Fruit fly (Drosophila melanogaster) whole organism, embryonic: ENCODE results near the gene hop.

Source experiments
- Atf6 ChIP-seq: fragments of 200-800 bp; sonication (Bioruptor generic); IDR thresholded peaks from 2 replicates; pipeline ENCODE4 v1.3.6; 2022; ENCODE audit warnings: missing biosample characterization, missing genetic modification characterization
- BtbVII ChIP-seq: fragments of 200-800 bp; sonication (Bioruptor generic); optimal IDR thresholded peaks from 3 replicates; lab custom pipeline; 2017; ENCODE audit warnings: missing biosample characterization, mild to moderate bottlenecking, missing genetic modification characterization
- CG10321 ChIP-seq: fragments of 200-800 bp; sonication (Bioruptor generic); IDR thresholded peaks from 2 replicates; pipeline ENCODE4 v1.3.6; 2022; ENCODE audit warnings: missing biosample characterization, missing genetic modification characterization
- CG10366 ChIP-seq: fragments of 200-800 bp; sonication (Bioruptor generic); IDR thresholded peaks from 2 replicates; pipeline ENCODE4 v1.3.6; 2022; ENCODE audit warnings: missing biosample characterization, missing genetic modification characterization
- CG11247 ChIP-seq: fragments of 200-800 bp; sonication (Bioruptor generic); IDR thresholded peaks from 2 replicates; pipeline ENCODE4 v1.3.6; 2022; ENCODE audit warnings: missing biosample characterization, missing genetic modification characterization
- CG11696 ChIP-seq: fragments of 200-800 bp; sonication (Bioruptor generic); IDR thresholded peaks from 2 replicates; pipeline ENCODE4 v1.3.6; 2022; ENCODE audit warnings: missing biosample characterization, missing genetic modification characterization
- CG13624 ChIP-seq: fragments of 200-800 bp; sonication (Bioruptor generic); optimal IDR thresholded peaks from 2 replicates; lab custom pipeline; 2016; ENCODE audit warnings: missing biosample characterization, missing genetic modification characterization
- CG15479 ChIP-seq: fragments of 200-800 bp; sonication (Bioruptor generic); optimal IDR thresholded peaks from 3 replicates; lab custom pipeline; 2019; ENCODE audit warnings: missing biosample characterization, mild to moderate bottlenecking, missing genetic modification characterization, moderate library complexity
- CG16813 ChIP-seq: fragments of 200-800 bp; sonication (Bioruptor generic); IDR thresholded peaks from 3 replicates; pipeline ENCODE4 v1.3.6; 2022; ENCODE audit warnings: missing biosample characterization, missing genetic modification characterization; ENCODE audit not compliant: partially characterized antibody
- CG16815 ChIP-seq: fragments of 200-800 bp; sonication (Bioruptor generic); optimal IDR thresholded peaks from 3 replicates; lab custom pipeline; 2017; ENCODE audit warnings: missing biosample characterization, mild to moderate bottlenecking, missing genetic modification characterization
- CG17328 ChIP-seq: fragments of 200-800 bp; sonication (Bioruptor generic); IDR thresholded peaks from 2 replicates; pipeline ENCODE4 v1.3.6; 2022; ENCODE audit warnings: missing biosample characterization, missing genetic modification characterization
- CG17829 ChIP-seq: fragments of 200-800 bp; optimal IDR thresholded peaks from 2 replicates; lab custom pipeline; 2019; ENCODE audit warnings: missing biosample characterization, mild to moderate bottlenecking, missing genetic modification characterization, moderate library complexity
- CG1832 ChIP-seq: fragments of 200-800 bp; sonication (Bioruptor generic); optimal IDR thresholded peaks from 2 replicates; lab custom pipeline; 2017; ENCODE audit warnings: missing biosample characterization, mild to moderate bottlenecking, missing genetic modification characterization, inconsistent platforms
- CG18764 ChIP-seq: fragments of 200-800 bp; sonication (Bioruptor generic); optimal IDR thresholded peaks from 3 replicates; lab custom pipeline; 2016; ENCODE audit warnings: missing biosample characterization, missing genetic modification characterization
- CG2129 ChIP-seq: fragments of 200-800 bp; sonication (Bioruptor generic); IDR thresholded peaks from 2 replicates; pipeline ENCODE4 v1.3.6; 2022; ENCODE audit warnings: missing biosample characterization, missing genetic modification characterization; ENCODE audit not compliant: partially characterized antibody
- CG2202 ChIP-seq: fragments of 200-800 bp; sonication (Bioruptor generic); optimal IDR thresholded peaks from 2 replicates; lab custom pipeline; 2018; ENCODE audit warnings: missing biosample characterization, mild to moderate bottlenecking, missing genetic modification characterization
- CG31388 ChIP-seq: fragments of 200-800 bp; sonication (Bioruptor generic); optimal IDR thresholded peaks from 2 replicates; lab custom pipeline; 2016; ENCODE audit warnings: missing biosample characterization, missing genetic modification characterization
- CG3995 ChIP-seq: fragments of 200-800 bp; sonication (Bioruptor generic); optimal IDR thresholded peaks from 3 replicates; lab custom pipeline; 2016; ENCODE audit warnings: missing biosample characterization, missing genetic modification characterization
- CG4730 ChIP-seq: fragments of 200-800 bp; sonication (Bioruptor generic); IDR thresholded peaks from 2 replicates; pipeline ENCODE4 v1.3.6; 2022; ENCODE audit warnings: missing biosample characterization, missing genetic modification characterization
- CG6854 ChIP-seq: fragments of 200-800 bp; sonication (Bioruptor generic); optimal IDR thresholded peaks from 3 replicates; lab custom pipeline; 2017; ENCODE audit warnings: missing biosample characterization, mild to moderate bottlenecking, missing genetic modification characterization
- Doc3 ChIP-seq: fragments of 200-800 bp; sonication (Bioruptor generic); IDR thresholded peaks from 3 replicates; pipeline ENCODE4 v1.3.6; 2022; ENCODE audit warnings: missing biosample characterization, missing genetic modification characterization; ENCODE audit not compliant: partially characterized antibody
- Drgx ChIP-seq: fragments of 200-800 bp; sonication (Bioruptor generic); IDR thresholded peaks from 2 replicates; pipeline ENCODE4 v1.3.6; 2022; ENCODE audit warnings: missing biosample characterization, missing genetic modification characterization
- Ets97D ChIP-seq: fragments of 200-800 bp; sonication (Bioruptor generic); optimal IDR thresholded peaks from 3 replicates; lab custom pipeline; 2016; ENCODE audit warnings: missing biosample characterization, missing genetic modification characterization
- Hand ChIP-seq: fragments of 200-800 bp; sonication (Bioruptor generic); optimal IDR thresholded peaks from 2 replicates; lab custom pipeline; 2017; ENCODE audit warnings: mild to moderate bottlenecking, missing biosample characterization, missing genetic modification reagents, missing genetic modification characterization
- Hey ChIP-seq: fragments of 200-800 bp; sonication (Bioruptor generic); optimal IDR thresholded peaks from 3 replicates; lab custom pipeline; 2018; ENCODE audit warnings: missing biosample characterization, mild to moderate bottlenecking, missing genetic modification characterization
- HmgD ChIP-seq: fragments of 200-800 bp; sonication (Bioruptor generic); optimal IDR thresholded peaks from 3 replicates; lab custom pipeline; 2016; ENCODE audit warnings: missing biosample characterization, missing genetic modification characterization
- Lhr ChIP-seq: fragments of 200-800 bp; sonication (Bioruptor generic); optimal IDR thresholded peaks from 3 replicates; lab custom pipeline; 2017; ENCODE audit warnings: mild to moderate bottlenecking, missing biosample characterization, missing genetic modification reagents, missing genetic modification characterization
- Max ChIP-seq: fragments of 200-800 bp; sonication (Bioruptor generic); optimal IDR thresholded peaks from 2 replicates; lab custom pipeline; 2016; ENCODE audit warnings: missing biosample characterization, mild to moderate bottlenecking, missing genetic modification characterization
- Meics ChIP-seq: fragments of 200-800 bp; sonication (Bioruptor generic); optimal IDR thresholded peaks from 2 replicates; lab custom pipeline; 2017; ENCODE audit warnings: missing biosample characterization, mild to moderate bottlenecking, missing genetic modification characterization
- NC2α ChIP-seq: fragments of 200-800 bp; sonication (Bioruptor generic); optimal IDR thresholded peaks from 2 replicates; lab custom pipeline; 2016; ENCODE audit warnings: missing biosample characterization, missing genetic modification characterization
- Nf-YC ChIP-seq: fragments of 200-800 bp; optimal IDR thresholded peaks from 3 replicates; lab custom pipeline; 2019; ENCODE audit warnings: missing biosample characterization, mild to moderate bottlenecking, missing genetic modification characterization, moderate library complexity
- Rfx ChIP-seq: fragments of 200-800 bp; sonication (Bioruptor generic); IDR thresholded peaks from 2 replicates; pipeline ENCODE4 v1.3.6; 2022; ENCODE audit warnings: missing biosample characterization, missing genetic modification characterization
- Side ChIP-seq: fragments of 200-800 bp; sonication (Bioruptor generic); optimal IDR thresholded peaks from 2 replicates; lab custom pipeline; 2016; ENCODE audit warnings: missing biosample characterization, missing genetic modification characterization
- Stat92E ChIP-seq, 3 experiments: fragments of >200 bp in 2 of 3; fragments of 200-800 bp in 1 of 3; sonication (Bioruptor generic) in 1 of 3; optimal IDR thresholded peaks; 2 replicates each; lab custom pipeline; 2017 to 2019; ENCODE audit warnings: missing biosample characterization in 3 of 3, missing genetic modification characterization in 3 of 3, mild to moderate bottlenecking in 1 of 3, moderate library complexity in 1 of 3
- Tbp ChIP-seq: fragments of >200 bp; optimal IDR thresholded peaks from 2 replicates; lab custom pipeline; 2018; ENCODE audit warnings: missing biosample characterization, missing genetic modification characterization
- ara ChIP-seq: fragments of 200-800 bp; sonication (Bioruptor generic); IDR thresholded peaks from 2 replicates; pipeline ENCODE4 v1.3.6; 2022; ENCODE audit warnings: missing biosample characterization, missing genetic modification characterization
- bbx ChIP-seq: fragments of 200-800 bp; sonication (Bioruptor generic); IDR thresholded peaks from 2 replicates; pipeline ENCODE4 v1.3.6; 2022; ENCODE audit warnings: missing biosample characterization, missing genetic modification characterization; ENCODE audit not compliant: partially characterized antibody
- croc ChIP-seq: fragments of 200-800 bp; sonication (Bioruptor generic); conservative IDR thresholded peaks from 3 replicates; pipeline ENCODE4 v1.3.6; 2022; ENCODE audit warnings: missing biosample characterization, missing genetic modification characterization
- danr ChIP-seq: fragments of 200-800 bp; sonication (Bioruptor generic); IDR thresholded peaks from 2 replicates; pipeline ENCODE4 v1.3.6; 2022; ENCODE audit warnings: missing biosample characterization, missing genetic modification characterization
- gcm ChIP-seq: fragments of 200-800 bp; sonication (Bioruptor generic); optimal IDR thresholded peaks from 2 replicates; lab custom pipeline; 2019; ENCODE audit warnings: missing biosample characterization, mild to moderate bottlenecking, missing genetic modification characterization, moderate library complexity
- hb ChIP-seq: fragments of 200-800 bp; sonication (Bioruptor generic); IDR thresholded peaks from 3 replicates; pipeline ENCODE4 v1.3.6; 2022; ENCODE audit warnings: missing biosample characterization, missing genetic modification characterization; ENCODE audit not compliant: partially characterized antibody
- inv ChIP-seq: fragments of 200-800 bp; sonication (Bioruptor generic); IDR thresholded peaks from 2 replicates; pipeline ENCODE4 v1.3.6; 2022; ENCODE audit warnings: missing biosample characterization, missing genetic modification characterization; ENCODE audit not compliant: partially characterized antibody
- ken ChIP-seq: fragments of 200-800 bp; sonication (Bioruptor generic); IDR thresholded peaks from 3 replicates; pipeline ENCODE4 v1.3.6; 2022; ENCODE audit warnings: missing biosample characterization, missing genetic modification characterization
- klu ChIP-seq: fragments of 200-800 bp; sonication (Bioruptor generic); IDR thresholded peaks from 2 replicates; pipeline ENCODE4 v1.3.6; 2022; ENCODE audit warnings: missing biosample characterization, missing genetic modification characterization
- lbe ChIP-seq: fragments of 200-800 bp; sonication (Bioruptor generic); optimal IDR thresholded peaks from 2 replicates; lab custom pipeline; 2016; ENCODE audit warnings: missing biosample characterization, mild to moderate bottlenecking, missing genetic modification characterization
- pb ChIP-seq: fragments of 200-800 bp; sonication (Bioruptor generic); optimal IDR thresholded peaks from 3 replicates; lab custom pipeline; 2016; ENCODE audit warnings: missing biosample characterization, missing genetic modification characterization
- repo ChIP-seq: fragments of 200-800 bp; sonication (Bioruptor generic); optimal IDR thresholded peaks from 2 replicates; lab custom pipeline; 2016; ENCODE audit warnings: missing biosample characterization, missing genetic modification characterization
- run ChIP-seq: fragments of 200-800 bp; sonication (Bioruptor generic); optimal IDR thresholded peaks from 3 replicates; lab custom pipeline; 2018; ENCODE audit warnings: missing biosample characterization, mild to moderate bottlenecking, missing genetic modification characterization
- slp2 ChIP-seq: fragments of 200-800 bp; sonication (Bioruptor generic); optimal IDR thresholded peaks from 2 replicates; lab custom pipeline; 2016; ENCODE audit warnings: missing biosample characterization, missing genetic modification characterization
- sqz ChIP-seq: fragments of 200-800 bp; sonication (Bioruptor generic); optimal IDR thresholded peaks from 3 replicates; lab custom pipeline; 2018; ENCODE audit warnings: missing biosample characterization, mild to moderate bottlenecking, missing genetic modification characterization
- sug ChIP-seq: fragments of 200-800 bp; optimal IDR thresholded peaks from 2 replicates; lab custom pipeline; 2019; ENCODE audit warnings: missing biosample characterization, mild to moderate bottlenecking, missing genetic modification characterization, moderate library complexity
- wek ChIP-seq: fragments of 200-800 bp; sonication (Bioruptor generic); optimal IDR thresholded peaks from 3 replicates; lab custom pipeline; 2018; ENCODE audit warnings: missing biosample characterization, mild to moderate bottlenecking, missing genetic modification characterization, moderate library complexity

The hop gene

DNA sequence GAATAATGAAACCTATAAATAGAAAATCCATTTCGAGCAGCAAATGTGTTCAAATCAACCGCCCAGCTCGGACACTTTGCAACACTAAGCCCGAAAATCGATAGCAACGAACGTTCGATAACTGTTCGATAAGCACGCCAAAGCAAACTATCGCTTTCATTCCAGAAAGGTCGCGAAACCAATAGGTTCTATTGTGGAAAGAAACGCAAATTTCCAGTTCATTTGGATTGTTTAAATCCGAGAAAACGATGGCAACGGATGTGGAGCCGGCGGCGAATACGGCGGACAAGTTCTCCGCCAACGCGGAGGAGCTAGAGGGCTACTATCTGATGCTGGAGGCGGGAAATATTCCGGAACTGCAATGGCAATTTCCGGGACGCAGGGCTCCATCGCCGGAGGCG, 8.8 kb downstream of the hop start, which contains the start of gene Pa1 (continued):
- TF ChIP-seq CG6854 (GFP tag; lab: Kevin White, UChicago) (no peak), CG4730 (GFP tag; lab: Robert Waterston, UW) (no peak), CG1832 (GFP tag; lab: Kevin White, UChicago) (no peak), inv (GFP tag; lab: Robert Waterston, UW) (peak; percentile 30), Ets97D (peak; percentile 56), lbe (GFP tag; lab: Kevin White, UChicago) (no peak), bbx (GFP tag; lab: Robert Waterston, UW) (peak; percentile 75), repo (GFP tag; lab: Kevin White, UChicago) (no peak), BtbVII (GFP tag; lab: Kevin White, UChicago) (no peak), Rfx (GFP tag; lab: Robert Waterston, UW) (peak; percentile 45; the same call in 1 of the 2 replicates), CG17328 (GFP tag; lab: Robert Waterston, UW) (no peak), Lhr (no peak), wek (GFP tag; lab: Kevin White, UChicago) (no peak), Max (GFP tag; lab: Kevin White, UChicago) (no peak), slp2 (no peak), CG15479 (no peak), CG31388 (GFP tag; lab: Kevin White, UChicago) (no peak), CG11696 (GFP tag; lab: Robert Waterston, UW) (no peak), CG10366 (no peak), Nf-YC (peak; percentile 32), croc (GFP tag; lab: Robert Waterston, UW) (no peak), Stat92E (GFP tag; optimal IDR thresholded peaks at IDR 0.05; lab: Kevin White, UChicago) (no peak), CG16815 (GFP tag; lab: Kevin White, UChicago) (no peak), Meics (GFP tag; lab: Kevin White, UChicago) (no peak), klu (GFP tag; lab: Robert Waterston, UW) (no peak), Doc3 (GFP tag; lab: Robert Waterston, UW) (peak; percentile 55), run (tag; lab: Kevin White, UChicago) (no peak), Hey (tag; lab: Kevin White, UChicago) (no peak), Atf6 (GFP tag; lab: Robert Waterston, UW) (no peak), ken (GFP tag; lab: Robert Waterston, UW) (no peak), CG17829 (tag; lab: Kevin White, UChicago) (peak; percentile 37), sug (tag; lab: Kevin White, UChicago) (peak; percentile 17), Hand (no peak), pb (no peak), Tbp (GFP tag; lab: Kevin White, UChicago) (no peak), CG2202 (tag; lab: Kevin White, UChicago) (no peak), ara (no peak), NC2α (GFP tag; lab: Kevin White, UChicago) (no peak), sqz (GFP tag; lab: Kevin White, UChicago) (no peak), CG18764 (GFP tag; lab: Kevin White, UChicago) (no peak), CG10321 (GFP tag; lab: Robert Waterston, UW) (no peak), gcm (GFP tag; lab: Kevin White, UChicago) (no peak), CG11247 (GFP tag; lab: Robert Waterston, UW) (no peak), CG13624 (no peak), CG16813 (GFP tag; lab: Robert Waterston, UW) (peak; percentile 61), danr (GFP tag; lab: Robert Waterston, UW) (no peak), hb (GFP tag; lab: Robert Waterston, UW) (peak; percentile 55; the same call in 1 of the 3 replicates), CG2129 (GFP tag; lab: Robert Waterston, UW) (0 out of 2 replicates have a peak, but pooled peaks have one; percentile 27), HmgD (GFP tag; lab: Kevin White, UChicago) (no peak), CG3995 (no peak), Side (GFP tag; lab: Kevin White, UChicago) (no peak), Drgx (GFP tag; lab: Robert Waterston, UW) (no peak)
